Worm (Caenorhabditis elegans): ENCODE measurements around the gene dyrb-1.

DNA sequence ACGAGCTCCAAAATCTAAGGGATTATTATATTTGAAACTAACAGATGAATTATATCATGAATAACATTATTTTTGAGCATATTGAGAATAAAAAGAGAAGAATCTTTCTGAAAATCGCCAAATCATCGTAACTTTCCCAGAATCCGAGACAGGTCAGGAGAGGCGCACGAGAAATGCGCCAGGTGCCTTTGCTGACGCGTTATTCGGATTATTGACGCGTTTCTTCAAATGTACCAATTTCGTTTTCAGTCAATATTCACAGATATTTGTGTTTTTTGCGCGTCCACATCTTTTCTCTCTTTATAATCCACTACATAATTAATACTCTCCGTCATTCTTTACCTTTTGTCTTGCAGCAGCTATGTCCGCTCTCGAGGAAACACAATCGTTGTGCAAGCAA is 7.9 kb downstream of the dyrb-1 start, which contains the start of gene T24H10.1:
- TF ChIP-seq nhr-11 (tag; optimal IDR thresholded peaks at IDR 0.05) (no peak), pha-4 (tag; optimal IDR thresholded peaks at IDR 0.05) (no peak), dmd-4 (tag; optimal IDR thresholded peaks at IDR 0.05; ENCODE audit: borderline replicate concordance) (no peak), nfya-1 (tag; optimal IDR thresholded peaks at IDR 0.05) (no peak), fkh-10 (GFP tag; optimal IDR thresholded peaks at IDR 0.05) (no peak), ama-1 (optimal IDR thresholded peaks at IDR 0.05) (no peak), hlh-30 (tag; optimal IDR thresholded peaks at IDR 0.05; ENCODE audit: insufficient read depth) (peak; percentile 21), elt-2 (tag; optimal IDR thresholded peaks at IDR 0.05) (no peak), gmeb-2 (tag; optimal IDR thresholded peaks at IDR 0.05) (no peak), ceh-45 (GFP tag; IDR thresholded peaks at IDR 0.05) (no peak), F13H6.1 (tag; optimal IDR thresholded peaks at IDR 0.05) (no peak), hlh-6 (tag; optimal IDR thresholded peaks at IDR 0.05) (no peak), ref-2 (tag; optimal IDR thresholded peaks at IDR 0.05) (no peak), che-1 (tag; optimal IDR thresholded peaks at IDR 0.05) (no peak)
